Worm (Caenorhabditis elegans) whole organism, L3 larva: ENCODE data around the gene F35H8.4.
A peak's percentile ranks its signal among the peaks of the same experiment; 100 is the strongest.

Source experiments
- R02D3.7 ChIP-seq: fragments of 150-350 bp; optimal IDR thresholded peaks from 2 replicates; lab custom pipeline; 2014; ENCODE audit warnings: missing biosample characterization, missing genetic modification characterization
- ZK546.5 ChIP-seq: sonication (generic microtip); optimal IDR thresholded peaks from 2 replicates; lab custom pipeline; 2017; ENCODE audit warnings: missing biosample characterization, missing genetic modification characterization
- aly-2 ChIP-seq: fragments of 150-350 bp; optimal IDR thresholded peaks from 2 replicates; lab custom pipeline; 2014; ENCODE audit warnings: missing biosample characterization, missing genetic modification characterization
- ama-1 ChIP-seq: fragments of 150-350 bp; optimal IDR thresholded peaks from 2 replicates; lab custom pipeline; 2018
- ceh-16 ChIP-seq: sonication (generic microtip); optimal IDR thresholded peaks from 2 replicates; lab custom pipeline; 2017; ENCODE audit warnings: missing biosample characterization, missing genetic modification characterization
- ceh-28 ChIP-seq: fragments of 150-350 bp; optimal IDR thresholded peaks from 2 replicates; lab custom pipeline; 2014; ENCODE audit warnings: missing biosample characterization, missing genetic modification reagents, missing genetic modification characterization
- ceh-82 ChIP-seq: fragments of 150-350 bp; optimal IDR thresholded peaks from 2 replicates; lab custom pipeline; 2014; ENCODE audit warnings: missing biosample characterization, missing genetic modification characterization
- ceh-9 ChIP-seq: sonication (generic microtip); optimal IDR thresholded peaks from 2 replicates; lab custom pipeline; 2018; ENCODE audit warnings: missing biosample characterization, missing genetic modification characterization
- daf-12 ChIP-seq: fragments of 150-350 bp; optimal IDR thresholded peaks from 2 replicates; lab custom pipeline; 2014; ENCODE audit warnings: missing biosample characterization, missing genetic modification reagents, missing genetic modification characterization
- egl-27 ChIP-seq: sonication (generic microtip); optimal IDR thresholded peaks from 4 replicates; lab custom pipeline; 2017; ENCODE audit warnings: missing biosample characterization, missing genetic modification reagents, missing genetic modification characterization
- egl-5 ChIP-seq: fragments of 150-350 bp; optimal IDR thresholded peaks from 2 replicates; lab custom pipeline; 2017; ENCODE audit warnings: missing biosample characterization, missing genetic modification reagents, missing genetic modification characterization, inconsistent platforms
- elt-1 ChIP-seq: fragments of 150-350 bp; optimal IDR thresholded peaks from 2 replicates; lab custom pipeline; 2014; ENCODE audit warnings: missing biosample characterization, missing genetic modification characterization
- elt-2 ChIP-seq: sonication (generic microtip); optimal IDR thresholded peaks from 2 replicates; lab custom pipeline; 2016; ENCODE audit warnings: missing genetic modification reagents, mild to moderate bottlenecking, missing genetic modification characterization, missing compliant biosample characterization
- eor-1 ChIP-seq, 2 experiments: fragments of 150-350 bp; optimal IDR thresholded peaks; 2 replicates each; lab custom pipeline; 2014 to 2018; ENCODE audit warnings: missing biosample characterization in 2 of 2, missing genetic modification characterization in 2 of 2
- fos-1 ChIP-seq: fragments of 150-350 bp; optimal IDR thresholded peaks from 2 replicates; lab custom pipeline; 2014; ENCODE audit warnings: missing biosample characterization, missing genetic modification characterization
- hmg-11 ChIP-seq: sonication (generic microtip); optimal IDR thresholded peaks from 2 replicates; lab custom pipeline; 2016; ENCODE audit warnings: missing genetic modification characterization, missing compliant biosample characterization
- jun-1 ChIP-seq: fragments of 150-350 bp; optimal IDR thresholded peaks from 2 replicates; lab custom pipeline; 2014; ENCODE audit warnings: missing biosample characterization, missing genetic modification reagents, missing genetic modification characterization
- lin-15B ChIP-seq: fragments of 150-350 bp; optimal IDR thresholded peaks from 2 replicates; lab custom pipeline; 2014; ENCODE audit warnings: missing biosample characterization, missing genetic modification characterization
- lin-39 ChIP-seq: fragments of 150-350 bp; optimal IDR thresholded peaks from 2 replicates; lab custom pipeline; 2018; ENCODE audit warnings: missing biosample characterization, missing genetic modification reagents, missing genetic modification characterization
- lsy-12 ChIP-seq: sonication (generic microtip); optimal IDR thresholded peaks from 2 replicates; lab custom pipeline; 2016; ENCODE audit warnings: mild to moderate bottlenecking, missing genetic modification characterization, missing compliant biosample characterization
- mdl-1 ChIP-seq: fragments of 150-350 bp; optimal IDR thresholded peaks from 2 replicates; lab custom pipeline; 2014; ENCODE audit warnings: missing biosample characterization, missing genetic modification characterization
- mml-1 ChIP-seq: fragments of 150-350 bp; sonication (generic microtip); optimal IDR thresholded peaks from 3 replicates; lab custom pipeline; 2014; ENCODE audit warnings: missing biosample characterization, missing genetic modification characterization
- nfya-1 ChIP-seq: sonication (generic microtip); optimal IDR thresholded peaks from 2 replicates; lab custom pipeline; 2017; ENCODE audit warnings: missing genetic modification characterization, mild to moderate bottlenecking, missing compliant biosample characterization, antibody characterized with exemption, moderate library complexity; ENCODE audit not compliant: insufficient read depth
- nhr-11 ChIP-seq: fragments of 150-350 bp; optimal IDR thresholded peaks from 2 replicates; lab custom pipeline; 2014; ENCODE audit warnings: missing biosample characterization, missing genetic modification characterization
- nhr-12 ChIP-seq: fragments of 150-350 bp; optimal IDR thresholded peaks from 2 replicates; lab custom pipeline; 2014; ENCODE audit warnings: missing biosample characterization, missing genetic modification characterization
- nhr-23 ChIP-seq: fragments of 150-350 bp; optimal IDR thresholded peaks from 2 replicates; lab custom pipeline; 2014; ENCODE audit warnings: missing biosample characterization, missing genetic modification reagents, missing genetic modification characterization
- nhr-237 ChIP-seq: fragments of 150-350 bp; optimal IDR thresholded peaks from 2 replicates; lab custom pipeline; 2014; ENCODE audit warnings: missing biosample characterization, missing genetic modification characterization
- nhr-25 ChIP-seq: sonication (generic microtip); optimal IDR thresholded peaks from 2 replicates; lab custom pipeline; 2017; ENCODE audit warnings: missing biosample characterization, missing genetic modification characterization
- nhr-28 ChIP-seq: fragments of 150-350 bp; optimal IDR thresholded peaks from 2 replicates; lab custom pipeline; 2014; ENCODE audit warnings: missing biosample characterization, missing genetic modification characterization
- nhr-43 ChIP-seq: sonication (generic microtip); optimal IDR thresholded peaks from 2 replicates; lab custom pipeline; 2016; ENCODE audit warnings: mild to moderate bottlenecking, missing genetic modification characterization, missing compliant biosample characterization; ENCODE audit not compliant: poor library complexity, severe bottlenecking
- nhr-67 ChIP-seq: fragments of 150-350 bp; optimal IDR thresholded peaks from 2 replicates; lab custom pipeline; 2014; ENCODE audit warnings: missing biosample characterization, missing genetic modification characterization
- nhr-76 ChIP-seq: fragments of 150-350 bp; sonication (generic microtip); optimal IDR thresholded peaks from 5 replicates; lab custom pipeline; 2014; ENCODE audit warnings: missing biosample characterization, missing genetic modification characterization
- nhr-77 ChIP-seq: fragments of 150-350 bp; optimal IDR thresholded peaks from 2 replicates; lab custom pipeline; 2014; ENCODE audit warnings: missing biosample characterization, missing genetic modification characterization
- pha-4 ChIP-seq: fragments of 150-350 bp; optimal IDR thresholded peaks from 2 replicates; lab custom pipeline; 2014; ENCODE audit warnings: missing biosample characterization, missing genetic modification reagents, missing genetic modification characterization
- pqm-1 ChIP-seq: fragments of 150-350 bp; optimal IDR thresholded peaks from 2 replicates; lab custom pipeline; 2017; ENCODE audit warnings: missing biosample characterization, missing genetic modification characterization, inconsistent platforms
- skn-1 ChIP-seq: fragments of 150-350 bp; optimal IDR thresholded peaks from 2 replicates; lab custom pipeline; 2014; ENCODE audit warnings: missing biosample characterization, missing genetic modification characterization
- snpc-4 ChIP-seq: fragments of 150-350 bp; optimal IDR thresholded peaks from 2 replicates; lab custom pipeline; 2014; ENCODE audit warnings: missing biosample characterization, missing genetic modification characterization
- tbx-2 ChIP-seq: sonication (generic microtip); optimal IDR thresholded peaks from 2 replicates; lab custom pipeline; 2016; ENCODE audit warnings: mild to moderate bottlenecking, missing genetic modification characterization, missing compliant biosample characterization
- unc-39 ChIP-seq: sonication (generic microtip); optimal IDR thresholded peaks from 4 replicates; lab custom pipeline; 2017; ENCODE audit warnings: missing biosample characterization, missing genetic modification characterization
- unc-62 ChIP-seq: fragments of 150-350 bp; sonication (generic microtip); optimal IDR thresholded peaks from 4 replicates; lab custom pipeline; 2014; ENCODE audit warnings: missing biosample characterization, missing genetic modification reagents, missing genetic modification characterization
- zag-1 ChIP-seq: fragments of 150-350 bp; optimal IDR thresholded peaks from 2 replicates; lab custom pipeline; 2014; ENCODE audit warnings: missing biosample characterization, missing genetic modification characterization
- ztf-11 ChIP-seq: fragments of 150-350 bp; optimal IDR thresholded peaks from 2 replicates; lab custom pipeline; 2014; ENCODE audit warnings: missing biosample characterization, missing genetic modification characterization
- ztf-4 ChIP-seq: fragments of 150-350 bp; optimal IDR thresholded peaks from 2 replicates; lab custom pipeline; 2014; ENCODE audit warnings: missing biosample characterization, missing genetic modification characterization

The F35H8.4 gene

ce11 chrII:9605954-9606353 is 46.1 kb upstream of the F35H8.4 start:
- TF ChIP-seq elt-1 (tag; lab: Kevin White, UChicago): peak; percentile 93
- TF ChIP-seq mml-1 (tag; lab: Kevin White, UChicago): no peak
- peak; percentile 30 for TF ChIP-seq nhr-23 (tag; lab: Kevin White, UChicago)

- TF ChIP-seq pha-4 (tag; lab: Kevin White, UChicago): peak; percentile 85
- no peak for TF ChIP-seq pqm-1
- TF ChIP-seq nhr-67 (tag; lab: Kevin White, UChicago): no peak
- TF ChIP-seq mdl-1 (tag; lab: Kevin White, UChicago): peak; percentile 17
These were observed 45.5 kb upstream of the F35H8.4 start, which contains the start of gene nhr-19 for ce11 chrII:9605336-9605735. nhr-19 (minus strand) TSS chrII:9605526.

- TF ChIP-seq tbx-2 (tag; lab: Kevin White, UChicago) (no peak), aly-2 (tag; lab: Kevin White, UChicago) (no peak), pqm-1 (peak; percentile 53), ztf-4 (tag; lab: Kevin White, UChicago) (no peak), skn-1 (tag; lab: Kevin White, UChicago) (peak; percentile 18), snpc-4 (tag; lab: Kevin White, UChicago) (no peak), pha-4 (tag; lab: Kevin White, UChicago) (peak; percentile 3), ztf-11 (tag; lab: Kevin White, UChicago) (no peak), nhr-12 (tag; lab: Kevin White, UChicago) (no peak), nhr-28 (no peak), fos-1 (tag; lab: Kevin White, UChicago) (no peak), lsy-12 (tag; lab: Kevin White, UChicago) (no peak), ceh-82 (tag; lab: Kevin White, UChicago) (no peak), elt-2 (tag; lab: Kevin White, UChicago) (peak; percentile 24), nhr-237 (no peak), egl-27 (no peak)
These were observed 44.9 kb upstream of the F35H8.4 start for ce11 chrII:9604685-9605084.

ce11 chrII:9604063-9604462 is 44.2 kb upstream of the F35H8.4 start:
- TF ChIP-seq ama-1 (lab: Kevin White, UChicago): peak; percentile 35
- TF ChIP-seq nfya-1 (tag; lab: Kevin White, UChicago): peak; percentile 3
- no peak for TF ChIP-seq fos-1 (tag; lab: Kevin White, UChicago)
- peak; percentile 87 for TF ChIP-seq pqm-1
- TF ChIP-seq lin-39 (tag; lab: Kevin White, UChicago): peak; percentile 34
- TF ChIP-seq elt-1 (tag; lab: Kevin White, UChicago): no peak
- peak; percentile 68 for TF ChIP-seq elt-2 (tag; lab: Kevin White, UChicago)
- TF ChIP-seq ztf-4 (tag; lab: Kevin White, UChicago): no peak
- peak; percentile 18 for TF ChIP-seq pha-4 (tag; lab: Kevin White, UChicago)
- no peak for TF ChIP-seq ceh-28 (tag; lab: Kevin White, UChicago)
- no peak for TF ChIP-seq nhr-23 (tag; lab: Kevin White, UChicago)
- TF ChIP-seq, all 47 proteins: peak for 6

ce11 chrII:9603419-9603818 is 43.6 kb upstream of the F35H8.4 start:
- TF ChIP-seq nhr-237 (no peak), snpc-4 (tag; lab: Kevin White, UChicago) (peak; percentile 42), zag-1 (no peak), unc-39 (tag; lab: Kevin White, UChicago) (no peak), mml-1 (tag; lab: Kevin White, UChicago) (peak; percentile 69), jun-1 (peak; percentile 97), lin-39 (tag; lab: Kevin White, UChicago) (peak; percentile 86), ztf-4 (tag; lab: Kevin White, UChicago) (peak; percentile 75), nhr-76 (tag; lab: Kevin White, UChicago) (peak; percentile 67), daf-12 (peak; percentile 10), nfya-1 (tag; lab: Kevin White, UChicago) (peak; percentile 94), eor-1 (tag; optimal IDR thresholded peaks at IDR 0.05; lab: Kevin White, UChicago) (no peak), ZK546.5 (tag; lab: Kevin White, UChicago) (no peak), ceh-28 (tag; lab: Kevin White, UChicago) (peak; percentile 81), nhr-11 (tag; lab: Kevin White, UChicago) (peak; percentile 98), egl-5 (peak; percentile 92), mdl-1 (tag; lab: Kevin White, UChicago) (peak; percentile 100), R02D3.7 (tag; lab: Kevin White, UChicago) (peak; percentile 52), pha-4 (tag; lab: Kevin White, UChicago) (peak; percentile 99), nhr-28 (no peak), nhr-43 (tag; lab: Kevin White, UChicago) (peak; percentile 97), tbx-2 (tag; lab: Kevin White, UChicago) (peak; percentile 74), ceh-9 (tag; lab: Kevin White, UChicago) (no peak), ceh-16 (tag; lab: Kevin White, UChicago) (no peak), lin-15B (peak; percentile 63), nhr-25 (peak; percentile 97), nhr-12 (tag; lab: Kevin White, UChicago) (no peak), nhr-77 (tag; lab: Kevin White, UChicago) (no peak), unc-62 (GFP tag; lab: Kevin White, UChicago) (peak; percentile 91), skn-1 (tag; lab: Kevin White, UChicago) (peak; percentile 86), hmg-11 (peak; percentile 87), ceh-82 (tag; lab: Kevin White, UChicago) (no peak), ztf-11 (tag; lab: Kevin White, UChicago) (no peak)
